Fruit fly (Drosophila melanogaster) whole organism, embryonic: ENCODE measurements around the gene RpS14a.

ENCODE experiments used
- CG15073 ChIP-seq: fragments of 200-800 bp; sonication (Bioruptor generic); optimal IDR thresholded peaks from 2 replicates; lab custom pipeline; 2016; ENCODE audit warnings: missing biosample characterization, missing genetic modification characterization
- CG2202 ChIP-seq: fragments of 200-800 bp; sonication (Bioruptor generic); optimal IDR thresholded peaks from 2 replicates; lab custom pipeline; 2018; ENCODE audit warnings: missing biosample characterization, mild to moderate bottlenecking, missing genetic modification characterization
- CG6813 ChIP-seq: fragments of 200-800 bp; sonication (Bioruptor generic); optimal IDR thresholded peaks from 2 replicates; lab custom pipeline; 2017; ENCODE audit warnings: missing biosample characterization, missing genetic modification characterization, mild to moderate bottlenecking, moderate library complexity, missing genetic modification reagents
- CkIIα-i1 ChIP-seq: fragments of 200-800 bp; sonication (Bioruptor generic); IDR thresholded peaks from 2 replicates; pipeline ENCODE4 v1.3.6; 2022; ENCODE audit warnings: missing biosample characterization, missing genetic modification characterization
- E2f1 ChIP-seq: fragments of 200-800 bp; sonication (Bioruptor generic); IDR thresholded peaks from 2 replicates; pipeline ENCODE4 v1.3.6; 2022; ENCODE audit warnings: missing biosample characterization, missing genetic modification characterization
- Ravus ChIP-seq: fragments of 200-800 bp; sonication (Bioruptor generic); IDR thresholded peaks from 2 replicates; pipeline ENCODE4 v1.3.6; 2022; ENCODE audit warnings: missing biosample characterization, missing genetic modification characterization
- Sin3A ChIP-seq: fragments of >200 bp; optimal IDR thresholded peaks from 2 replicates; lab custom pipeline; 2018
- Xrp1 ChIP-seq: fragments of 200-800 bp; sonication (Bioruptor generic); IDR thresholded peaks from 2 replicates; pipeline ENCODE4 v1.3.6; 2022; ENCODE audit warnings: missing biosample characterization, missing genetic modification characterization
- corto ChIP-seq: fragments of 200-800 bp; sonication (Bioruptor generic); optimal IDR thresholded peaks from 2 replicates; lab custom pipeline; 2016; ENCODE audit warnings: missing biosample characterization, mild to moderate bottlenecking, missing genetic modification characterization, moderate library complexity
- odd ChIP-seq: fragments of 200-800 bp; sonication (Bioruptor generic); optimal IDR thresholded peaks from 2 replicates; lab custom pipeline; 2017; ENCODE audit warnings: missing biosample characterization, mild to moderate bottlenecking, missing genetic modification characterization
- peb ChIP-seq: fragments of 200-800 bp; sonication (Bioruptor generic); IDR thresholded peaks from 2 replicates; pipeline ENCODE4 v1.3.6; 2022; ENCODE audit warnings: missing biosample characterization, missing genetic modification characterization
- sima ChIP-seq: fragments of 200-800 bp; sonication (Bioruptor generic); optimal IDR thresholded peaks from 2 replicates; lab custom pipeline; 2016; ENCODE audit warnings: missing biosample characterization, missing genetic modification characterization
- unc-4 ChIP-seq: fragments of 200-800 bp; sonication (Bioruptor generic); IDR thresholded peaks from 2 replicates; pipeline ENCODE4 v1.3.6; 2022; ENCODE audit warnings: missing biosample characterization, missing genetic modification characterization; ENCODE audit not compliant: partially characterized antibody
- zen2 ChIP-seq: fragments of 200-800 bp; sonication (Bioruptor generic); IDR thresholded peaks from 3 replicates; pipeline ENCODE4 v1.3.6; 2022; ENCODE audit warnings: missing biosample characterization, missing genetic modification characterization; ENCODE audit not compliant: partially characterized antibody

dm6 chrX:7884360-7884759 lies 49.2 kb upstream of the RpS14a start, which contains the start of gene Ir7g:
- no peak for TF ChIP-seq zen2 (GFP tag; lab: Robert Waterston, UW)
- no peak for TF ChIP-seq CkIIα-i1 (GFP tag; lab: Robert Waterston, UW)
- TF ChIP-seq Xrp1 (GFP tag; lab: Robert Waterston, UW), result no peak
- no peak for TF ChIP-seq E2f1 (GFP tag; lab: Robert Waterston, UW)
- no peak for TF ChIP-seq CG2202 (tag; lab: Kevin White, UChicago)
- no peak for TF ChIP-seq sima (GFP tag; lab: Kevin White, UChicago)
- no peak for TF ChIP-seq CG15073 (GFP tag; lab: Kevin White, UChicago)
- no peak for TF ChIP-seq Sin3A (lab: Kevin White, UChicago)
- no peak for TF ChIP-seq corto
- no peak for TF ChIP-seq Ravus (GFP tag; lab: Robert Waterston, UW)
- TF ChIP-seq peb (GFP tag; lab: Robert Waterston, UW), result no peak
- TF ChIP-seq odd, result no peak
- no peak for TF ChIP-seq unc-4 (GFP tag; lab: Robert Waterston, UW)
- no peak for TF ChIP-seq CG6813 (GFP tag; lab: Kevin White, UChicago)
